Worm (Caenorhabditis elegans) whole organism, L4/young adult: Measurements from ENCODE around the gene R13H7.2.

ENCODE experiments used
- W03F9.2 ChIP-seq: fragments of 150-350 bp; optimal IDR thresholded peaks from 2 replicates; lab custom pipeline; 2014; ENCODE audit warnings: missing biosample characterization, missing genetic modification characterization
- dao-5 ChIP-seq: sonication (generic microtip); optimal IDR thresholded peaks from 2 replicates; lab custom pipeline; 2016; ENCODE audit warnings: missing genotype, missing genetic modification characterization, moderate library complexity, missing compliant biosample characterization

DNA sequence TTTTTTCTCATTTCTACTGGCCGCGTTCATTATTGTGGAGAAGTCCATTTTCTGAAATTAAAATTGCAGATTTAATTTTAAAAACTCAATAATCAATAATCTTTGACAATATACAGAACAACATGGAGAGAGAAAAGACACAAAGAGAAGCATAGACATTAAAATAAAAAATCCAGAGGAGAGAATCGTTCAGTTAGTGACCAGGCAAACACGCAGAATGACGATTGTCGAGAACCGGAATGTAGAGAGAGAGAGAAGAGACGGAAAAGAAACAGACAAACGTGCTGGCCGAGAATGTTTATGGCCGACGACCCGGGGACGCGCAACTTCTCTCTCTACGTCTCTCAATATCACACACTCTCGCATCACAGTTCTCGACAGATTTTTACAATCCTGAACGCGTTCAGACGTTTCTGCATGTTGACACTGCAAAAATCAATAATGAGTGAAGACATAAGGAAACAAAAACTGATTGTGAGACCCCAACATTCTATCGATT lies 28.5 kb upstream of the R13H7.2 start, which contains the start of the genes T05A12.3 and T05A12.4:
- no peak for TF ChIP-seq dao-5
- no peak for TF ChIP-seq W03F9.2
